Fruit fly (Drosophila melanogaster): Measurements from ENCODE around the gene CG14657.

The CG14657 gene

dm6 chr3R:4784622-4785021, 36.6 kb downstream of the CG14657 start, which contains the start of gene Ccdc39:
Gene Ccdc39, minus strand, starts transcription at chr3R:4784722.
- TF ChIP-seq psq (optimal IDR thresholded peaks at IDR 0.05) (no peak), ttk (optimal IDR thresholded peaks at IDR 0.05) (no peak), h (optimal IDR thresholded peaks at IDR 0.05) (no peak), Sin3A (optimal IDR thresholded peaks at IDR 0.05) (no peak), insv (optimal IDR thresholded peaks at IDR 0.05) (no peak), Myc (optimal IDR thresholded peaks at IDR 0.05) (no peak)

DNA sequence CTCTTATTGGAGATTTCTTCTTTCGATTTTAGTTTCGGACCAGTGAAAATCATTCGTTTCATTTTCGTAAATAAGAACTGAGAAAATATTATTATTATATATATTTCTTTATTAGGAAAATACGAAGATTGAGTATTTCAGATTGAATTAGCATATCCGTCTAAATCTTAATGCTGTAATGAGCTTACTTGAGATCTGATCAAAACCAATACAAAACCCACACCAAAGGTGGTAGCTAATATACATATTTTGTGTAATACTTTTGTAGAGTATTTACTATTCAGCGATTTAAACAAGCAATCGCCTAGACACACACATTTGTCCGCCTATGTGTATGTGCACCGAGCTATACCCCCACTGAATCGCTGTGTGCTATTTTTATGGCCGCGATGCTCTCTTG, 40.5 kb downstream of the CG14657 start:
- no peak for TF ChIP-seq Sin3A (optimal IDR thresholded peaks at IDR 0.05)
- TF ChIP-seq Myc (optimal IDR thresholded peaks at IDR 0.05) = no peak
- no peak for TF ChIP-seq ttk (optimal IDR thresholded peaks at IDR 0.05)
- TF ChIP-seq insv (optimal IDR thresholded peaks at IDR 0.05) = no peak
- no peak for TF ChIP-seq h (optimal IDR thresholded peaks at IDR 0.05)
- TF ChIP-seq psq (optimal IDR thresholded peaks at IDR 0.05) = no peak

- no peak for TF ChIP-seq psq (optimal IDR thresholded peaks at IDR 0.05)
- TF ChIP-seq insv (optimal IDR thresholded peaks at IDR 0.05) = no peak
- TF ChIP-seq ttk (optimal IDR thresholded peaks at IDR 0.05) = no peak
Measured at dm6 chr3R:4780262-4780661, 41.0 kb downstream of the CG14657 start, which contains the start of gene CG14655. Gene CG14655, minus strand, starts transcription at chr3R:4780302.

- no peak for TF ChIP-seq h (optimal IDR thresholded peaks at IDR 0.05)
- no peak for TF ChIP-seq psq (optimal IDR thresholded peaks at IDR 0.05)
- no peak for TF ChIP-seq ttk (optimal IDR thresholded peaks at IDR 0.05)
- no peak for TF ChIP-seq insv (optimal IDR thresholded peaks at IDR 0.05)
- no peak for TF ChIP-seq Myc (optimal IDR thresholded peaks at IDR 0.05)
- no peak for TF ChIP-seq Sin3A (optimal IDR thresholded peaks at IDR 0.05)
Measured at dm6 chr3R:4775371-4775770, 45.9 kb downstream of the CG14657 start.

DNA sequence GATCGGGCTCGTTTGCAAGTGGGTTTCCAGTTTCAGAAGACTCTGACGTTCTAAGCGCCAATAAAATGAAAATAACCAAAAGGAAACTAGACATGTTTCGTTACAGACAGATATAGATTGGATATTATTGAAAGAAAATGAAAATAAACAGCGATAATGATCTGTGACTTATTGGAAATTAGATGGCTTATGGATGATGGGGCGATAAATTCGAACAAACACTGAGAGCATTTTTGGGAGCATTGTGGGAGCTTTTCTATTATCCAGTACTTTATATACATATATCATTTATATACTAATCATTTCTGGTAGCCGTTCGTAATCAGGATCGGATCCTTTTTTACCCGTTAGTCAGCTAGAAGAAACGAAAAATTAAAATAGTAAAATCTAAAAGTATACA, 46.3 kb downstream of the CG14657 start, which contains the start of gene CG44088:
TSS of gene CG44088 (minus strand) at position 101 of the 400 bp plus-strand sequence.
- TF ChIP-seq Myc (optimal IDR thresholded peaks at IDR 0.05) = no peak
- no peak for TF ChIP-seq insv (optimal IDR thresholded peaks at IDR 0.05)
- no peak for TF ChIP-seq h (optimal IDR thresholded peaks at IDR 0.05)
- no peak for TF ChIP-seq psq (optimal IDR thresholded peaks at IDR 0.05)
- no peak for TF ChIP-seq Sin3A (optimal IDR thresholded peaks at IDR 0.05)
- no peak for TF ChIP-seq ttk (optimal IDR thresholded peaks at IDR 0.05)

DNA sequence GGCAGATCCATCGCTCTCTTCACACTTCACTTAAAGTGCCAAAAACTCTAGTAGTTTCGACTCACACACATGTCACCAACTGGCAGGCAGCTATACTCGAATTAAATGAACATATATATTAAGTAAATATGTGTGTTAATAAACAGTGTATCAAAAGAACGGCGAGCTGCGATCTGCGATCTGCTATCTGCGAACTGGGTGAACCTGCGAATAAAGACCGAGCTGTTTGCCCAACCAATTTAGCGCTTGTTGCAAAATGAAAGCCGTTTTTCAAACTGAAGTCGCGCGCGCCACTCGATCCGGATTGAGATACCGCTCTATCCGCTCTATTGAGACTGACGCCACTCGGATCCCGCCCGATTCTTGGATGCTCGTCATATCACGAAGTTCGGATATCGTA, 48.1 kb downstream of the CG14657 start, which contains the start of gene CG44098:
TSS of gene CG44098 (minus strand) at position 101 of the 400 bp plus-strand sequence.
- TF ChIP-seq insv (optimal IDR thresholded peaks at IDR 0.05) (no peak), ttk (optimal IDR thresholded peaks at IDR 0.05) (no peak), Myc (optimal IDR thresholded peaks at IDR 0.05) (no peak), h (optimal IDR thresholded peaks at IDR 0.05) (no peak), psq (optimal IDR thresholded peaks at IDR 0.05) (no peak), Sin3A (optimal IDR thresholded peaks at IDR 0.05) (no peak)

- TF ChIP-seq ttk (optimal IDR thresholded peaks at IDR 0.05) (no peak), psq (optimal IDR thresholded peaks at IDR 0.05) (no peak), insv (optimal IDR thresholded peaks at IDR 0.05) (no peak), h (optimal IDR thresholded peaks at IDR 0.05) (no peak), Sin3A (optimal IDR thresholded peaks at IDR 0.05) (no peak), Myc (optimal IDR thresholded peaks at IDR 0.05) (no peak)
Measured at dm6 chr3R:4771319-4771718, 49.9 kb downstream of the CG14657 start.

- TF ChIP-seq ttk (optimal IDR thresholded peaks at IDR 0.05) (no peak), h (optimal IDR thresholded peaks at IDR 0.05) (no peak), Sin3A (optimal IDR thresholded peaks at IDR 0.05) (no peak), insv (optimal IDR thresholded peaks at IDR 0.05) (no peak), psq (optimal IDR thresholded peaks at IDR 0.05) (no peak), Myc (optimal IDR thresholded peaks at IDR 0.05) (no peak)
Measured at dm6 chr3R:4768711-4769239, 52.5 kb downstream of the CG14657 start.
